Worm (Caenorhabditis elegans) whole organism, L1 larva: ENCODE results near the gene EEED8.13.

Experiments
- fkh-8 ChIP-seq: sonication (generic microtip); optimal IDR thresholded peaks from 2 replicates; lab custom pipeline; 2016; ENCODE audit warnings: mild to moderate bottlenecking, missing genetic modification characterization, missing compliant biosample characterization
- lir-3 ChIP-seq: sonication (generic microtip); optimal IDR thresholded peaks from 2 replicates; lab custom pipeline; 2016; ENCODE audit warnings: mild to moderate bottlenecking, missing genetic modification characterization, moderate library complexity, missing compliant biosample characterization; ENCODE audit not compliant: poor library complexity
- swsn-7 ChIP-seq: sonication (generic microtip); optimal IDR thresholded peaks from 2 replicates; lab custom pipeline; 2016; ENCODE audit warnings: missing genetic modification characterization, missing compliant biosample characterization
- ztf-11 ChIP-seq, 2 experiments: sonication (generic microtip); optimal IDR thresholded peaks; 2 replicates each; lab custom pipeline; 2016 to 2017; ENCODE audit warnings: missing genetic modification characterization in 2 of 2, missing biosample characterization in 1 of 2, missing compliant biosample characterization in 1 of 2

DNA sequence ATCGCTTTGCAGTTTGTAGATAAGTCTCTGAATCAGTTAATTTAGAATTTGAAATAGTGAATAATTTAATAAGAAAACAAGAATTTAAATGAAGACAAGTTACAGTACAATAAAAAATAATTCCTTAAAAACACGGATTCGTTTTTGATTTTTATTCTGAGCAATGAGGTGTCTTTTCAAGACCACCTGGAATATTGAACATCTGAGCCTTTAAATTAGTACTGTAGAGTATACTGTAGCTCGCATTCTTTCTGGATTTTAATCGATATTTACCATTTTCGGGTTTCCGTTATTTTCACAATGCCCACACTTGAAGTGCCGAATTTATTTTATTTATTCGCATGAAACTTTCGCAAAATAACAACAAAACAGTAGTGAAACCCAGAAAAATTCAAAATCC, 11.5 kb upstream of the EEED8.13 start, which contains the start of gene F07F6.7:
- TF ChIP-seq fkh-8 (tag; lab: Kevin White, UChicago) (no peak), lir-3 (tag; lab: Kevin White, UChicago) (no peak), ztf-11 (tag; optimal IDR thresholded peaks at IDR 0.05; lab: Kevin White, UChicago) (no peak), swsn-7 (no peak)
